Fruit fly (Drosophila melanogaster) Kc167 (cell line): ENCODE measurements around the gene pxb.

Source experiments
- insv ChIP-seq: fragments of >200 bp; optimal IDR thresholded peaks from 3 replicates; lab custom pipeline; 2018; ENCODE audit warnings: missing external identifiers
- psq ChIP-seq: fragments of >200 bp; optimal IDR thresholded peaks from 2 replicates; lab custom pipeline; 2017; ENCODE audit warnings: missing external identifiers

dm6 chr3R:15660460-15660859, 5.5 kb upstream of the pxb start:
- no peak for TF ChIP-seq insv
- TF ChIP-seq psq (lab: Kevin White, UChicago) = no peak
